Worm (Caenorhabditis elegans) whole organism, L1 larva: ENCODE measurements around the gene C45B11.2.

Experiments
- C34B4.2 ChIP-seq: sonication (generic microtip); optimal IDR thresholded peaks from 2 replicates; lab custom pipeline; 2017; ENCODE audit warnings: mild to moderate bottlenecking, missing genetic modification characterization, missing compliant biosample characterization
- Y116A8C.19 ChIP-seq: sonication (generic microtip); optimal IDR thresholded peaks from 2 replicates; lab custom pipeline; 2016; ENCODE audit warnings: missing compliant biosample characterization, missing genetic modification characterization, borderline replicate concordance
- alr-1 ChIP-seq: fragments of 200-800 bp; sonication (Bioruptor generic); optimal IDR thresholded peaks from 2 replicates; lab custom pipeline; 2018; ENCODE audit warnings: borderline replicate concordance, mild to moderate bottlenecking, missing genetic modification characterization, missing compliant biosample characterization
- ama-1 ChIP-seq: fragments of 150-350 bp; optimal IDR thresholded peaks from 2 replicates; lab custom pipeline; 2014
- ces-1 ChIP-seq: fragments of 150-350 bp; optimal IDR thresholded peaks from 2 replicates; lab custom pipeline; 2014; ENCODE audit warnings: missing biosample characterization, missing genetic modification reagents, missing genetic modification characterization
- dpl-1 ChIP-seq, 3 experiments: fragments of 150-350 bp in 2 of 3; sonication (generic microtip) in 1 of 3; optimal IDR thresholded peaks; 2 replicates each; lab custom pipeline; 2014 to 2017; ENCODE audit warnings: missing biosample characterization in 3 of 3, missing genetic modification characterization in 3 of 3, missing genetic modification reagents in 3 of 3
- efl-1 ChIP-seq, 4 experiments: fragments of 150-350 bp; optimal IDR thresholded peaks in 3 of 4; peaks in 1 of 4; 1 replicate in 1 of 4; 2 replicates in 3 of 4; lab custom pipeline; 2014; ENCODE audit warnings: missing biosample characterization in 2 of 4, missing genetic modification characterization in 2 of 4, missing genetic modification reagents in 2 of 4
- egl-27 ChIP-seq, 2 experiments: fragments of 150-350 bp in 1 of 2; sonication (generic microtip); optimal IDR thresholded peaks; 3 replicates each; lab custom pipeline; 2017 to 2018; ENCODE audit warnings: missing biosample characterization in 2 of 2, missing genetic modification characterization in 2 of 2, missing genetic modification reagents in 2 of 2
- fkh-8 ChIP-seq: sonication (generic microtip); optimal IDR thresholded peaks from 2 replicates; lab custom pipeline; 2016; ENCODE audit warnings: mild to moderate bottlenecking, missing genetic modification characterization, missing compliant biosample characterization
- fos-1 ChIP-seq: fragments of 150-350 bp; optimal IDR thresholded peaks from 2 replicates; lab custom pipeline; 2014; ENCODE audit warnings: missing biosample characterization, missing genetic modification characterization
- grh-1 ChIP-seq: fragments of 200-800 bp; sonication (Bioruptor generic); IDR thresholded peaks from 2 replicates; pipeline ENCODE4 v1.3.6; 2022; ENCODE audit warnings: missing genetic modification reagents, missing genetic modification characterization, missing compliant biosample characterization
- hlh-4 ChIP-seq: sonication (generic microtip); optimal IDR thresholded peaks from 2 replicates; lab custom pipeline; 2016; ENCODE audit warnings: mild to moderate bottlenecking, missing genetic modification characterization, missing compliant biosample characterization
- lin-13 ChIP-seq: fragments of 150-350 bp; optimal IDR thresholded peaks from 2 replicates; lab custom pipeline; 2014; ENCODE audit warnings: missing biosample characterization, missing genetic modification reagents, missing genetic modification characterization
- lin-14 ChIP-seq: fragments of 200-800 bp; sonication (Bioruptor generic); optimal IDR thresholded peaks from 2 replicates; lab custom pipeline; 2018; ENCODE audit warnings: mild to moderate bottlenecking, missing genetic modification characterization, moderate library complexity, missing compliant biosample characterization
- lin-35 ChIP-seq, 2 experiments: fragments of 150-350 bp; optimal IDR thresholded peaks; 2 replicates each; lab custom pipeline; 2014; ENCODE audit warnings: missing biosample characterization in 2 of 2, missing genetic modification characterization in 2 of 2, missing genetic modification reagents in 2 of 2
- lir-3 ChIP-seq: sonication (generic microtip); optimal IDR thresholded peaks from 2 replicates; lab custom pipeline; 2016; ENCODE audit warnings: mild to moderate bottlenecking, missing genetic modification characterization, moderate library complexity, missing compliant biosample characterization; ENCODE audit not compliant: poor library complexity
- mab-9 ChIP-seq: fragments of 200-800 bp; sonication (Bioruptor generic); IDR thresholded peaks from 2 replicates; pipeline ENCODE4 v1.3.6; 2022; ENCODE audit warnings: missing genetic modification reagents, missing genetic modification characterization, missing compliant biosample characterization
- nhr-20 ChIP-seq: sonication (generic microtip); optimal IDR thresholded peaks from 2 replicates; lab custom pipeline; 2016; ENCODE audit warnings: mild to moderate bottlenecking, missing genetic modification characterization, missing compliant biosample characterization
- nhr-237 ChIP-seq: fragments of 150-350 bp; optimal IDR thresholded peaks from 2 replicates; lab custom pipeline; 2014; ENCODE audit warnings: missing biosample characterization, missing genetic modification characterization
- nhr-47 ChIP-seq: sonication (generic microtip); optimal IDR thresholded peaks from 2 replicates; lab custom pipeline; 2016; ENCODE audit warnings: mild to moderate bottlenecking, missing genetic modification characterization, moderate library complexity, missing compliant biosample characterization
- nhr-71 ChIP-seq: sonication (generic microtip); optimal IDR thresholded peaks from 2 replicates; lab custom pipeline; 2016; ENCODE audit warnings: mild to moderate bottlenecking, missing genetic modification characterization, moderate library complexity, missing compliant biosample characterization
- nhr-84 ChIP-seq: sonication (generic microtip); optimal IDR thresholded peaks from 2 replicates; lab custom pipeline; 2017; ENCODE audit warnings: missing biosample characterization, missing genetic modification characterization
- nhr-85 ChIP-seq: sonication (generic microtip); peaks from one replicate; lab custom pipeline; 2016; ENCODE audit warnings: missing genetic modification characterization, inconsistent platforms, missing compliant biosample characterization
- nhr-90 ChIP-seq: sonication (generic microtip); optimal IDR thresholded peaks from 2 replicates; lab custom pipeline; 2016; ENCODE audit warnings: mild to moderate bottlenecking, missing genetic modification characterization, missing compliant biosample characterization; ENCODE audit not compliant: poor library complexity
- skn-1 ChIP-seq: fragments of 150-350 bp; optimal IDR thresholded peaks from 2 replicates; lab custom pipeline; 2014; ENCODE audit warnings: missing biosample characterization, missing genetic modification characterization
- tbx-2 ChIP-seq: sonication (generic microtip); optimal IDR thresholded peaks from 2 replicates; lab custom pipeline; 2016; ENCODE audit warnings: missing genetic modification characterization, missing compliant biosample characterization
- unc-62 ChIP-seq: fragments of 150-350 bp; optimal IDR thresholded peaks from 2 replicates; lab custom pipeline; 2014; ENCODE audit warnings: missing biosample characterization, missing genetic modification reagents, missing genetic modification characterization
- unc-98 ChIP-seq: fragments of 200-800 bp; sonication (Bioruptor generic); IDR thresholded peaks from 2 replicates; pipeline ENCODE4 v1.3.6; 2022; ENCODE audit warnings: missing genetic modification characterization, missing compliant biosample characterization
- vab-15 ChIP-seq: sonication (generic microtip); optimal IDR thresholded peaks from 2 replicates; lab custom pipeline; 2017; ENCODE audit warnings: missing genotype, mild to moderate bottlenecking, missing genetic modification characterization, missing compliant biosample characterization

The C45B11.2 gene

ce11 chrV:11012419-11012818 lies 30.1 kb upstream of the C45B11.2 start, which contains the start of gene C13G3.1:
C13G3.1 (minus strand) TSS chrV:11012465.
- TF ChIP-seq nhr-20 = peak; percentile 14
- peak; percentile 68 for TF ChIP-seq nhr-85
- TF ChIP-seq vab-15 (tag; lab: Kevin White, UChicago) = no peak
- no peak for TF ChIP-seq efl-1 (optimal IDR thresholded peaks at IDR 0.05; lab: Kevin White, UChicago)
- peak in 1 of 2 experiments; percentile 24 for TF ChIP-seq efl-1 (GFP tag; optimal IDR thresholded peaks at IDR 0.05 in 1 of 2; lab: Kevin White, UChicago)
- peak; percentile 30 for TF ChIP-seq fkh-8 (tag; lab: Kevin White, UChicago)
- TF ChIP-seq alr-1 (tag; lab: Kevin White, UChicago) = no peak
- peak; percentile 38 for TF ChIP-seq nhr-47 (tag; lab: Kevin White, UChicago)
- peak; percentile 35 for TF ChIP-seq nhr-71 (tag; lab: Kevin White, UChicago)

- no peak for TF ChIP-seq nhr-237 (tag; lab: Kevin White, UChicago)
- no peak for TF ChIP-seq ama-1
- no peak for TF ChIP-seq skn-1 (tag; lab: Kevin White, UChicago)
- no peak for TF ChIP-seq egl-27 (tag; optimal IDR thresholded peaks at IDR 0.05; lab: Kevin White, UChicago)
- TF ChIP-seq mab-9 (GFP tag; lab: Robert Waterston, UW) = no peak
- TF ChIP-seq nhr-84 (tag; lab: Kevin White, UChicago) = no peak
- TF ChIP-seq C34B4.2 (tag; lab: Kevin White, UChicago) = no peak
- no peak for TF ChIP-seq lin-13 (GFP tag; lab: Kevin White, UChicago)
- TF ChIP-seq unc-98 (GFP tag; lab: Robert Waterston, UW) = no peak
Measured at ce11 chrV:11013179-11013578, 29.3 kb upstream of the C45B11.2 start.

ce11 chrV:11014758-11015157 lies 27.8 kb upstream of the C45B11.2 start:
- TF ChIP-seq nhr-71 (tag; lab: Kevin White, UChicago) (peak; percentile 33), nhr-47 (tag; lab: Kevin White, UChicago) (peak; percentile 4), unc-62 (no peak), hlh-4 (tag; lab: Kevin White, UChicago) (peak; percentile 91)

ce11 chrV:11016846-11017553 lies 25.5 kb upstream of the C45B11.2 start:
- TF ChIP-seq lin-14 = peak; percentile 5
- TF ChIP-seq tbx-2 = no peak
- TF ChIP-seq lin-35 (GFP tag; optimal IDR thresholded peaks at IDR 0.05; lab: Kevin White, UChicago) = peak in 1 of 2 experiments; percentile 1
- TF ChIP-seq ama-1 = no peak
- no peak for TF ChIP-seq dpl-1 (GFP tag; optimal IDR thresholded peaks at IDR 0.05; lab: Kevin White, UChicago)
- peak; percentile 58 for TF ChIP-seq nhr-85
- no peak for TF ChIP-seq efl-1 (optimal IDR thresholded peaks at IDR 0.05; lab: Kevin White, UChicago)
- peak in 1 of 2 experiments; percentile 72 for TF ChIP-seq efl-1 (GFP tag; optimal IDR thresholded peaks at IDR 0.05 in 1 of 2; lab: Kevin White, UChicago)
- TF ChIP-seq, all 84 proteins: peak for 4

- TF ChIP-seq mab-9 (GFP tag; lab: Robert Waterston, UW) (no peak), ces-1 (no peak), fos-1 (tag; lab: Kevin White, UChicago) (no peak), nhr-90 (no peak), lin-13 (GFP tag; lab: Kevin White, UChicago) (no peak), grh-1 (GFP tag; lab: Robert Waterston, UW) (no peak), nhr-71 (tag; lab: Kevin White, UChicago) (no peak), lir-3 (tag; lab: Kevin White, UChicago) (no peak), lin-14 (no peak), Y116A8C.19 (tag; lab: Kevin White, UChicago) (no peak), skn-1 (tag; lab: Kevin White, UChicago) (no peak)
Measured at ce11 chrV:11022817-11023216, 19.7 kb upstream of the C45B11.2 start, which contains the start of the genes C13G3.12 and hot-6. C13G3.12 (minus strand) TSS chrV:11022917. hot-6 (minus strand) TSS chrV:11022937.
